Worm (Caenorhabditis elegans): ENCODE results near the gene snb-5.

DNA sequence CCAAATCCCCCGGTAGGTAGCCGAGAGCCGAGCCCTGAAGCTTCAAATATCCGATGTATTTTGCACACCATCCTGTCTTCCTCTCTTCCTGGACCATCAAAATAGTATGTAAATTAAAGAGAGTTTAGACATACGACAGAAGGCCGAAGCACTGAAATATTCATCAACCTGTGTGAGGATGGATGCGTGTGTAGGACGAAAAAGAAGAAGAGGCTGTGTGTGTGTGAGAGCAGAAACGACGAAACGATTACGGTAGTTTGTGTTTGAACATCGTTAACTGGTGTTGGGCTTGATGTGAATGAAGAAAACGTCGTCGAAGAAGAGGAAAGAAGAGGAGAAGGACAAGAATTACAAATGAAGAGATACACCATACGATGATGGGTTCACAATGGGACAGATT is 8.7 kb downstream of the snb-5 start:
- no peak for TF ChIP-seq him-1 (tag; optimal IDR thresholded peaks at IDR 0.05)
- TF ChIP-seq W03F9.2 (tag; optimal IDR thresholded peaks at IDR 0.05), result no peak
